Worm (Caenorhabditis elegans): ENCODE data around the gene ZK688.11.

- no peak for TF ChIP-seq mdl-1 (tag; optimal IDR thresholded peaks at IDR 0.05)
- TF ChIP-seq unc-62 (GFP tag; optimal IDR thresholded peaks at IDR 0.05) = no peak
- TF ChIP-seq aly-2 (tag; optimal IDR thresholded peaks at IDR 0.05) = no peak
- TF ChIP-seq snpc-4 (tag; optimal IDR thresholded peaks at IDR 0.05) = no peak
- no peak for TF ChIP-seq jun-1 (tag; optimal IDR thresholded peaks at IDR 0.05)
Measured at ce11 chrIII:7924821-7925220, 40.1 kb upstream of the ZK688.11 start, which contains the start of gene tag-250.

All from whole organism, L3 larva.